Worm (Caenorhabditis elegans): ENCODE results near the gene ZK829.1.

Gene ZK829.1

ce11 chrIV:11919067-11919466 is 23.1 kb downstream of the ZK829.1 start:
- TF ChIP-seq hmbx-1 (tag; optimal IDR thresholded peaks at IDR 0.05) (no peak), F13C5.2 (tag; optimal IDR thresholded peaks at IDR 0.05) (no peak), ceh-36 (tag; optimal IDR thresholded peaks at IDR 0.05) (no peak), tbx-37 (GFP tag; conservative IDR thresholded peaks at IDR 0.05) (no peak), tbx-11 (GFP tag; IDR thresholded peaks at IDR 0.05) (no peak), pes-1 (GFP tag; IDR thresholded peaks at IDR 0.05) (no peak), ceh-13 (GFP tag; optimal IDR thresholded peaks at IDR 0.05) (no peak), ama-1 (optimal IDR thresholded peaks at IDR 0.05) (no peak), sea-1 (GFP tag; conservative IDR thresholded peaks at IDR 0.05) (no peak), tra-4 (tag; optimal IDR thresholded peaks at IDR 0.05) (no peak), hnd-1 (tag; optimal IDR thresholded peaks at IDR 0.05) (no peak), B0310.2 (tag; optimal IDR thresholded peaks at IDR 0.05) (no peak), flt-1 (GFP tag; IDR thresholded peaks at IDR 0.05) (no peak), ets-7 (tag; optimal IDR thresholded peaks at IDR 0.05) (no peak), scrt-1 (GFP tag; IDR thresholded peaks at IDR 0.05) (no peak), hmg-4 (GFP tag; optimal IDR thresholded peaks at IDR 0.05) (no peak)

ce11 chrIV:11917886-11918285 is 24.3 kb downstream of the ZK829.1 start:
- TF ChIP-seq ama-1 (optimal IDR thresholded peaks at IDR 0.05), result no peak
- no peak for TF ChIP-seq tra-4 (tag; optimal IDR thresholded peaks at IDR 0.05)
- no peak for TF ChIP-seq tbx-11 (GFP tag; IDR thresholded peaks at IDR 0.05)
- TF ChIP-seq pes-1 (GFP tag; IDR thresholded peaks at IDR 0.05), result no peak
- TF ChIP-seq B0310.2 (tag; optimal IDR thresholded peaks at IDR 0.05), result no peak
- no peak for TF ChIP-seq flt-1 (GFP tag; IDR thresholded peaks at IDR 0.05)
- TF ChIP-seq tbx-37 (GFP tag; conservative IDR thresholded peaks at IDR 0.05), result no peak
- TF ChIP-seq sea-1 (GFP tag; conservative IDR thresholded peaks at IDR 0.05), result no peak

DNA sequence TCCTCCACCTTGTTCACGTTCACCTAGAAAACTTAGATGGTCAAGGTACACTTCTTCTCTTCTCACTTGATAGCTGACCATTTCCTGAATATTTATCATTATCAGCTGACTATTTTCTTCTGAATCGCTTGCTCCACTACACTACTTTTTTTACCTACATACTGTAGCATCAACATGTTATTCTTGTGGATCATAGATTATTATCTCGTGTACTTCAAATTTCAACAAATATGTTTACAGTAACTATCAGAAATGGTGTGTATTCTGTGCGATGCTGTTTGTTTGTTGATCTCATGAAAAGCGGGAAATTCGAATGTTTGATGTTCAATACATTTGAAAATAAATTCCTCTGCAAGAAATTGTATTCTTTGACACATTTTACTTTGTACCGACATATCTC is 25.3 kb downstream of the ZK829.1 start, which contains the start of gene ZK822.10:
ZK822.10 (plus strand) TSS at position 231 of the 400 bp plus-strand sequence.
- no peak for TF ChIP-seq ceh-13 (GFP tag; optimal IDR thresholded peaks at IDR 0.05)
- no peak for TF ChIP-seq hmg-4 (GFP tag; optimal IDR thresholded peaks at IDR 0.05)
- no peak for TF ChIP-seq ama-1 (optimal IDR thresholded peaks at IDR 0.05)
- no peak for TF ChIP-seq aly-1 (tag; optimal IDR thresholded peaks at IDR 0.05)
- TF ChIP-seq tbx-11 (GFP tag; IDR thresholded peaks at IDR 0.05), result no peak
- TF ChIP-seq pes-1 (GFP tag; IDR thresholded peaks at IDR 0.05), result no peak
- TF ChIP-seq ets-7 (tag; optimal IDR thresholded peaks at IDR 0.05), result no peak
- no peak for TF ChIP-seq tbx-37 (GFP tag; conservative IDR thresholded peaks at IDR 0.05)
- no peak for TF ChIP-seq F13C5.2 (tag; optimal IDR thresholded peaks at IDR 0.05)
- TF ChIP-seq scrt-1 (GFP tag; IDR thresholded peaks at IDR 0.05), result no peak
- no peak for TF ChIP-seq hnd-1 (tag; optimal IDR thresholded peaks at IDR 0.05)
- TF ChIP-seq ceh-36 (tag; optimal IDR thresholded peaks at IDR 0.05), result no peak
- no peak for TF ChIP-seq flt-1 (GFP tag; IDR thresholded peaks at IDR 0.05)
- TF ChIP-seq B0310.2 (tag; optimal IDR thresholded peaks at IDR 0.05), result no peak
- TF ChIP-seq sea-1 (GFP tag; conservative IDR thresholded peaks at IDR 0.05), result no peak
- no peak for TF ChIP-seq tra-4 (tag; optimal IDR thresholded peaks at IDR 0.05)
- no peak for TF ChIP-seq hmbx-1 (tag; optimal IDR thresholded peaks at IDR 0.05)

ce11 chrIV:11915768-11916453 is 26.3 kb downstream of the ZK829.1 start, which contains the start of gene ZK822.9:
TSS of gene ZK822.9 (plus strand) at chrIV:11915947.
- no peak for TF ChIP-seq ceh-36 (tag; optimal IDR thresholded peaks at IDR 0.05)
- no peak for TF ChIP-seq tra-4 (tag; optimal IDR thresholded peaks at IDR 0.05)
- TF ChIP-seq tbx-11 (GFP tag; IDR thresholded peaks at IDR 0.05), result no peak
- TF ChIP-seq ceh-13 (GFP tag; optimal IDR thresholded peaks at IDR 0.05), result no peak
- TF ChIP-seq hmg-4 (GFP tag; optimal IDR thresholded peaks at IDR 0.05), result no peak
- TF ChIP-seq B0310.2 (tag; optimal IDR thresholded peaks at IDR 0.05), result no peak

DNA sequence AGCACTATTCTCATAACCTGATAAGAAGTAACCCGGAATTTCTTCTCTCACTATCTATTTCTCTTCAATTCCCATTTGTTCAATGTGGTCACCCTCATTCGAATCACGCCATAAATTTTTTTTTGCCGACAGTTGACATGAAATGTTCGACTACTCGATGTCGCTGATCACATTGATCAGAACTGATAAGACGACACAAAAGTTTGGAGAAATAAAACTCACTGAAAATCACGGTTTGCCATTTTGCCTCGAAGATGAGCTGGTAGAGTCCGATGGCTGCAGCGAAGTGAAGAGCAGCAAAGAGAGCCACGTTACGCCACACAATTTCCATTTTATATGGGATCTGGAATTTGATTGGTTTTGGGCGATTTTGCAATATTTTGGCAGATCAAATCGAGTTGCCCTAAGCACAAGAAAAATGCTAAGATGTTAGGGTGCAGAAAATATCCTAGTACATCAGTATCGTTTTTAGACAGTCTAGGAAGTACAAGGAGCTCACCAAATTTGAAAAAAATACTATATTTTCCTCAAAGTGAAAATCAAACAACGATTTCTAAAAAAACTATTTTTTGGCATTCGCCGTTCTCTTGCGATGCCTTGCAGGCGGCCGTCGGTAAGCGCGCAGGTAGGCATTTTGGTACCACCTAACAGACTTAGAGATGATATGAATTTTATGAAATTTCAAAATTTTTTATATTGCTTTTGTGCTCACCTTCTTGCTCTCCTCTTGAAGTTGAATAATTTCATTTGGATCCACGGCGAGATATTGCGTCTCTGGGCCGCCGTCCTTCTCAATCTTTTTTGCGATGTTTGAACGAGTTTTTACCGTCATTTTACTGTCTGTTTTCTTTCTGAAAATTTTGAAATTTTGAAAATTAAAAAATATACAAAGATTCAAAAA is 27.1 kb downstream of the ZK829.1 start, which contains the start of gene fat-6:
fat-6 (minus strand) TSS at position 851 of the 901 bp plus-strand sequence.
- TF ChIP-seq tbx-37 (GFP tag; conservative IDR thresholded peaks at IDR 0.05), result no peak
- no peak for TF ChIP-seq hnd-1 (tag; optimal IDR thresholded peaks at IDR 0.05)
- TF ChIP-seq hmg-4 (GFP tag; optimal IDR thresholded peaks at IDR 0.05), result no peak
- TF ChIP-seq ets-7 (tag; optimal IDR thresholded peaks at IDR 0.05), result no peak
- TF ChIP-seq pes-1 (GFP tag; IDR thresholded peaks at IDR 0.05), result no peak
- no peak for TF ChIP-seq tra-4 (tag; optimal IDR thresholded peaks at IDR 0.05)
- no peak for TF ChIP-seq tbx-11 (GFP tag; IDR thresholded peaks at IDR 0.05)
- TF ChIP-seq B0310.2 (tag; optimal IDR thresholded peaks at IDR 0.05), result no peak
- no peak for TF ChIP-seq ceh-13 (GFP tag; optimal IDR thresholded peaks at IDR 0.05)
- no peak for TF ChIP-seq ama-1 (optimal IDR thresholded peaks at IDR 0.05)
- TF ChIP-seq ceh-36 (tag; optimal IDR thresholded peaks at IDR 0.05), result no peak
- no peak for TF ChIP-seq scrt-1 (GFP tag; IDR thresholded peaks at IDR 0.05)

DNA sequence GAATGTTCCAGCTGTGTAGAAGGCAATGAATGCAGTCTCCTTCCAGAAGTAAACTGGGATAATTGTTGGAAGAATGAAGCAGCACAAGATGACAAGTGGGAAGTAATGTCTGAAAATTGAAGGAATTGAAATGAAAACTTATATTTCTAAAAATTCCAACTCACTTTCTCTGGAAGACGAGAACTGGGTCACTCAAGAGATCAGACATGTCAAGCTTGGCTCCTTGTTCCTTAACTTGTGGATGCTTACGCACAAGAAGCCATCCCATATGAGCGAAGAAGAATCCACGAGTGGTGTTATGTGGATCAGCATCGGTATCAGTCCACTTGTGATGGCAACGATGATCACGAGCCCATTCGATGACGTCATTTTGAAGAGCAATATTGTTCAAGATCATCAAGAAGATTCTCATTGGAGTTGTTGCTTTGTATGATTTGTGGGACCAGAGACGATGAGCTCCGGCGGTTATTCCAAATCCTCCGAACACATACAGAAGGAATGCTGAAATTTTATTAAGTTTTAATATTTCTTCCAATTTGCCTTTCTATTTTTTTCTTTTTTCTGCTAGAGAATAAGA is 27.9 kb downstream of the ZK829.1 start:
- TF ChIP-seq hmbx-1 (tag; optimal IDR thresholded peaks at IDR 0.05), result no peak
- TF ChIP-seq ceh-13 (GFP tag; optimal IDR thresholded peaks at IDR 0.05), result no peak
- no peak for TF ChIP-seq ama-1 (optimal IDR thresholded peaks at IDR 0.05)
- no peak for TF ChIP-seq scrt-1 (GFP tag; IDR thresholded peaks at IDR 0.05)
- no peak for TF ChIP-seq tbx-11 (GFP tag; IDR thresholded peaks at IDR 0.05)
- no peak for TF ChIP-seq sea-1 (GFP tag; conservative IDR thresholded peaks at IDR 0.05)
- no peak for TF ChIP-seq hnd-1 (tag; optimal IDR thresholded peaks at IDR 0.05)
- no peak for TF ChIP-seq ets-7 (tag; optimal IDR thresholded peaks at IDR 0.05)
